Worm (Caenorhabditis elegans): ENCODE data around the gene ccdc-47.

- TF ChIP-seq T22C8.4 (GFP tag; IDR thresholded peaks at IDR 0.05) (no peak), klf-2 (GFP tag; conservative IDR thresholded peaks at IDR 0.05) (no peak), ztf-29 (GFP tag; IDR thresholded peaks at IDR 0.05) (no peak), cog-1 (tag; optimal IDR thresholded peaks at IDR 0.05) (no peak), tab-1 (GFP tag; IDR thresholded peaks at IDR 0.05) (no peak), flt-1 (GFP tag; IDR thresholded peaks at IDR 0.05) (no peak), med-1 (GFP tag; optimal IDR thresholded peaks at IDR 0.05; ENCODE audit: insufficient read depth) (no peak), ref-1 (GFP tag; conservative IDR thresholded peaks at IDR 0.05) (no peak), ztf-23 (GFP tag; IDR thresholded peaks at IDR 0.05) (no peak)
Observed at ce11 chrIII:3959987-3960386, 43.2 kb downstream of the ccdc-47 start, which contains the start of gene R10E9.3.
